Worm (Caenorhabditis elegans) whole organism, midembryonic: ENCODE results near the gene T28A11.19.

Source experiments
- T22C8.4 ChIP-seq: fragments of 200-800 bp; sonication (Bioruptor generic); IDR thresholded peaks from 2 replicates; pipeline ENCODE4 v1.3.6; 2022; ENCODE audit warnings: missing genetic modification characterization, missing compliant biosample characterization
- cog-1 ChIP-seq: sonication (generic microtip); optimal IDR thresholded peaks from 2 replicates; lab custom pipeline; 2016; ENCODE audit warnings: missing genetic modification characterization, missing compliant biosample characterization
- flt-1 ChIP-seq: fragments of 200-800 bp; sonication (Bioruptor generic); IDR thresholded peaks from 2 replicates; pipeline ENCODE4 v1.3.6; 2022; ENCODE audit warnings: missing genetic modification characterization, missing compliant biosample characterization
- klf-2 ChIP-seq: fragments of 200-800 bp; sonication (Bioruptor generic); conservative IDR thresholded peaks from 2 replicates; pipeline ENCODE4 v1.3.6; 2022; ENCODE audit warnings: missing genetic modification reagents, missing genetic modification characterization, missing compliant biosample characterization
- med-1 ChIP-seq: sonication (generic microtip); optimal IDR thresholded peaks from 2 replicates; lab custom pipeline; 2017; ENCODE audit warnings: missing genetic modification characterization, mild to moderate bottlenecking, missing compliant biosample characterization, antibody characterized with exemption, missing genetic modification reagents; ENCODE audit not compliant: insufficient read depth
- ref-1 ChIP-seq: fragments of 200-800 bp; sonication (Bioruptor generic); conservative IDR thresholded peaks from 2 replicates; pipeline ENCODE4 v1.3.6; 2022; ENCODE audit warnings: missing genetic modification reagents, missing genetic modification characterization, missing compliant biosample characterization
- tab-1 ChIP-seq: fragments of 200-800 bp; sonication (Bioruptor generic); IDR thresholded peaks from 2 replicates; pipeline ENCODE4 v1.3.6; 2022; ENCODE audit warnings: missing genetic modification characterization, missing compliant biosample characterization
- ztf-23 ChIP-seq: fragments of 200-800 bp; sonication (Bioruptor generic); IDR thresholded peaks from 2 replicates; pipeline ENCODE4 v1.3.6; 2022; ENCODE audit warnings: missing genetic modification reagents, missing genetic modification characterization, missing compliant biosample characterization
- ztf-29 ChIP-seq: fragments of 200-800 bp; sonication (Bioruptor generic); IDR thresholded peaks from 2 replicates; pipeline ENCODE4 v1.3.6; 2022; ENCODE audit warnings: missing genetic modification reagents, missing genetic modification characterization, missing compliant biosample characterization

The T28A11.19 gene

ce11 chrV:3273577-3274100, 4.3 kb upstream of the T28A11.19 start, which contains the start of gene T28A11.4:
T28A11.4 (plus strand) TSS chrV:3274050.
- TF ChIP-seq T22C8.4, result no peak

ce11 chrV:3273156-3273555, 3.8 kb upstream of the T28A11.19 start, which contains the start of gene T28A11.20:
T28A11.20 (minus strand) TSS chrV:3273256.
- TF ChIP-seq cog-1 (no peak), klf-2 (GFP tag; lab: Robert Waterston, UW) (no peak), tab-1 (GFP tag; lab: Robert Waterston, UW) (no peak), ztf-23 (GFP tag; lab: Robert Waterston, UW) (no peak), flt-1 (GFP tag; lab: Robert Waterston, UW) (no peak)

- no peak for TF ChIP-seq cog-1
- TF ChIP-seq ztf-29, result no peak
- TF ChIP-seq klf-2 (GFP tag; lab: Robert Waterston, UW), result no peak
- no peak for TF ChIP-seq ztf-23 (GFP tag; lab: Robert Waterston, UW)
- no peak for TF ChIP-seq ref-1 (GFP tag; lab: Robert Waterston, UW)
- TF ChIP-seq med-1, result no peak
- TF ChIP-seq tab-1 (GFP tag; lab: Robert Waterston, UW), result no peak
Observed at ce11 chrV:3267950-3268349, 1.4 kb downstream of the T28A11.19 start, which contains the start of gene T28A11.18. T28A11.18 (minus strand) TSS chrV:3268050.

- TF ChIP-seq tab-1 (GFP tag; lab: Robert Waterston, UW), result no peak
- TF ChIP-seq med-1, result no peak
- no peak for TF ChIP-seq klf-2 (GFP tag; lab: Robert Waterston, UW)
- TF ChIP-seq ztf-29, result no peak
- no peak for TF ChIP-seq cog-1
- no peak for TF ChIP-seq ref-1 (GFP tag; lab: Robert Waterston, UW)
- TF ChIP-seq T22C8.4, result no peak
- TF ChIP-seq ztf-23 (GFP tag; lab: Robert Waterston, UW), result no peak
- TF ChIP-seq flt-1 (GFP tag; lab: Robert Waterston, UW), result no peak
Observed at ce11 chrV:3266189-3266588, 3.1 kb downstream of the T28A11.19 start, which contains the start of gene T28A11.17. T28A11.17 (minus strand) TSS chrV:3266289.

ce11 chrV:3260075-3260474, 9.2 kb downstream of the T28A11.19 start, which contains the start of gene srbc-5:
srbc-5 (plus strand) TSS chrV:3260375.
- TF ChIP-seq cog-1, result no peak
- TF ChIP-seq ztf-29, result no peak

ce11 chrV:3259168-3259622, 10.1 kb downstream of the T28A11.19 start, which contains the start of gene T28A11.16:
T28A11.16 (minus strand) TSS chrV:3259218.
- no peak for TF ChIP-seq ref-1 (GFP tag; lab: Robert Waterston, UW)
- TF ChIP-seq ztf-29, result no peak
- no peak for TF ChIP-seq med-1
- no peak for TF ChIP-seq T22C8.4
- TF ChIP-seq ztf-23 (GFP tag; lab: Robert Waterston, UW), result no peak
- no peak for TF ChIP-seq cog-1
- TF ChIP-seq tab-1 (GFP tag; lab: Robert Waterston, UW), result no peak
- TF ChIP-seq klf-2 (GFP tag; lab: Robert Waterston, UW), result no peak
- no peak for TF ChIP-seq flt-1 (GFP tag; lab: Robert Waterston, UW)

ce11 chrV:3257277-3257676, 12.0 kb downstream of the T28A11.19 start, which contains the start of gene T28A11.22:
T28A11.22 (plus strand) TSS chrV:3257577.
- TF ChIP-seq klf-2 (GFP tag; lab: Robert Waterston, UW) (no peak), ztf-29 (no peak), med-1 (no peak), ztf-23 (GFP tag; lab: Robert Waterston, UW) (no peak), ref-1 (GFP tag; lab: Robert Waterston, UW) (no peak), cog-1 (no peak)

- no peak for TF ChIP-seq ztf-23 (GFP tag; lab: Robert Waterston, UW)
- TF ChIP-seq tab-1 (GFP tag; lab: Robert Waterston, UW), result no peak
- no peak for TF ChIP-seq T22C8.4
Observed at ce11 chrV:3256809-3257208, 12.5 kb downstream of the T28A11.19 start.

- no peak for TF ChIP-seq ref-1 (GFP tag; lab: Robert Waterston, UW)
Observed at ce11 chrV:3256051-3256450, 13.3 kb downstream of the T28A11.19 start, which contains the start of gene srt-63. srt-63 (minus strand) TSS chrV:3256151.

ce11 chrV:3250153-3250552, 19.2 kb downstream of the T28A11.19 start, which contains the start of gene T28A11.13:
T28A11.13 (minus strand) TSS chrV:3250253.
- TF ChIP-seq ref-1 (GFP tag; lab: Robert Waterston, UW) (no peak), ztf-29 (no peak)

- TF ChIP-seq cog-1, result no peak
- TF ChIP-seq tab-1 (GFP tag; lab: Robert Waterston, UW), result no peak
- TF ChIP-seq med-1, result no peak
- no peak for TF ChIP-seq ztf-23 (GFP tag; lab: Robert Waterston, UW)
- TF ChIP-seq ztf-29, result no peak
- TF ChIP-seq T22C8.4, result no peak
- TF ChIP-seq ref-1 (GFP tag; lab: Robert Waterston, UW), result no peak
- no peak for TF ChIP-seq flt-1 (GFP tag; lab: Robert Waterston, UW)
- TF ChIP-seq klf-2 (GFP tag; lab: Robert Waterston, UW), result no peak
Observed at ce11 chrV:3247515-3247914, 21.8 kb downstream of the T28A11.19 start, which contains the start of gene srj-8. srj-8 (plus strand) TSS chrV:3247815.
